Worm (Caenorhabditis elegans) whole organism, L2 larva: ENCODE measurements around the gene C27D8.3.

Source experiments
- C34F6.9 ChIP-seq: fragments of 150-350 bp; optimal IDR thresholded peaks from 2 replicates; lab custom pipeline; 2014; ENCODE audit warnings: missing biosample characterization, missing genetic modification characterization
- F13H6.1 ChIP-seq: sonication (generic microtip); optimal IDR thresholded peaks from 2 replicates; lab custom pipeline; 2016; ENCODE audit warnings: missing genetic modification characterization, missing compliant biosample characterization
- Y55F3AM.14 ChIP-seq: fragments of 200-800 bp; sonication (Bioruptor generic); optimal IDR thresholded peaks from 2 replicates; lab custom pipeline; 2018; ENCODE audit warnings: mild to moderate bottlenecking, missing genetic modification characterization, missing compliant biosample characterization
- ZK546.5 ChIP-seq: sonication (generic microtip); optimal IDR thresholded peaks from 2 replicates; lab custom pipeline; 2017; ENCODE audit warnings: missing biosample characterization, missing genetic modification characterization
- alr-1 ChIP-seq: fragments of 150-350 bp; optimal IDR thresholded peaks from 2 replicates; lab custom pipeline; 2014; ENCODE audit warnings: missing biosample characterization, missing genetic modification characterization
- blmp-1 ChIP-seq: sonication (generic microtip); optimal IDR thresholded peaks from 2 replicates; lab custom pipeline; 2017; ENCODE audit warnings: missing genetic modification characterization, mild to moderate bottlenecking, missing compliant biosample characterization, antibody characterized with exemption, moderate library complexity; ENCODE audit not compliant: insufficient read depth
- ceh-16 ChIP-seq: fragments of 150-350 bp; optimal IDR thresholded peaks from 2 replicates; lab custom pipeline; 2014; ENCODE audit warnings: missing biosample characterization, missing genetic modification characterization
- ceh-82 ChIP-seq: fragments of 150-350 bp; optimal IDR thresholded peaks from 2 replicates; lab custom pipeline; 2014; ENCODE audit warnings: missing biosample characterization, missing genetic modification characterization
- crh-2 ChIP-seq: sonication (generic microtip); optimal IDR thresholded peaks from 2 replicates; lab custom pipeline; 2017; ENCODE audit warnings: missing biosample characterization, missing genetic modification characterization
- dmd-4 ChIP-seq: sonication (generic microtip); optimal IDR thresholded peaks from 2 replicates; lab custom pipeline; 2017; ENCODE audit warnings: missing biosample characterization, missing genetic modification characterization
- elt-1 ChIP-seq: fragments of 150-350 bp; optimal IDR thresholded peaks from 2 replicates; lab custom pipeline; 2014; ENCODE audit warnings: missing biosample characterization, missing genetic modification characterization
- elt-3 ChIP-seq: sonication (generic microtip); optimal IDR thresholded peaks from 2 replicates; lab custom pipeline; 2017; ENCODE audit warnings: missing biosample characterization, missing genetic modification characterization
- fos-1 ChIP-seq: fragments of 150-350 bp; optimal IDR thresholded peaks from 2 replicates; lab custom pipeline; 2014; ENCODE audit warnings: missing biosample characterization, missing genetic modification characterization
- gmeb-1 ChIP-seq: fragments of 150-350 bp; optimal IDR thresholded peaks from 2 replicates; lab custom pipeline; 2014; ENCODE audit warnings: missing biosample characterization, missing genetic modification characterization
- lin-11 ChIP-seq: fragments of 150-350 bp; sonication (generic microtip); optimal IDR thresholded peaks from 2 replicates; lab custom pipeline; 2014; ENCODE audit warnings: missing biosample characterization, missing genetic modification characterization, inconsistent platforms, mixed read lengths
- lin-13 ChIP-seq: fragments of 150-350 bp; optimal IDR thresholded peaks from 2 replicates; lab custom pipeline; 2014; ENCODE audit warnings: missing biosample characterization, missing genetic modification reagents, missing genetic modification characterization
- lsy-2 ChIP-seq, 2 experiments: fragments of 150-350 bp in 1 of 2; sonication (generic microtip) in 1 of 2; optimal IDR thresholded peaks; 2 replicates each; lab custom pipeline; 2014 to 2017; ENCODE audit warnings: missing biosample characterization in 2 of 2, missing genetic modification characterization in 2 of 2
- mab-5 ChIP-seq: fragments of 150-350 bp; optimal IDR thresholded peaks from 2 replicates; lab custom pipeline; 2014; ENCODE audit warnings: missing biosample characterization, missing genetic modification characterization
- mbf-1 ChIP-seq: sonication (generic microtip); optimal IDR thresholded peaks from 2 replicates; lab custom pipeline; 2017; ENCODE audit warnings: missing biosample characterization, missing genetic modification characterization
- mdl-1 ChIP-seq, 2 experiments: fragments of 150-350 bp in 1 of 2; sonication (generic microtip) in 1 of 2; optimal IDR thresholded peaks; 2 replicates each; lab custom pipeline; 2017; ENCODE audit warnings: missing biosample characterization in 2 of 2, missing genetic modification characterization in 2 of 2
- nhr-10 ChIP-seq: sonication (generic microtip); optimal IDR thresholded peaks from 2 replicates; lab custom pipeline; 2017; ENCODE audit warnings: missing biosample characterization, missing genetic modification characterization
- nhr-11 ChIP-seq: fragments of 150-350 bp; optimal IDR thresholded peaks from 2 replicates; lab custom pipeline; 2014; ENCODE audit warnings: missing biosample characterization, missing genetic modification characterization
- nhr-12 ChIP-seq: fragments of 150-350 bp; optimal IDR thresholded peaks from 2 replicates; lab custom pipeline; 2014; ENCODE audit warnings: missing biosample characterization, missing genetic modification characterization
- nhr-129 ChIP-seq: fragments of 150-350 bp; optimal IDR thresholded peaks from 2 replicates; lab custom pipeline; 2014; ENCODE audit warnings: missing biosample characterization, missing genetic modification characterization
- nhr-21 ChIP-seq: fragments of 150-350 bp; optimal IDR thresholded peaks from 2 replicates; lab custom pipeline; 2014; ENCODE audit warnings: missing biosample characterization, missing genetic modification characterization
- nhr-25 ChIP-seq: fragments of 150-350 bp; sonication (generic microtip); optimal IDR thresholded peaks from 3 replicates; lab custom pipeline; 2014; ENCODE audit warnings: missing biosample characterization, missing genetic modification characterization
- nhr-6 ChIP-seq: fragments of 150-350 bp; optimal IDR thresholded peaks from 2 replicates; lab custom pipeline; 2014; ENCODE audit warnings: missing biosample characterization, missing genetic modification characterization
- sem-4 ChIP-seq: fragments of 150-350 bp; optimal IDR thresholded peaks from 2 replicates; lab custom pipeline; 2014; ENCODE audit warnings: missing biosample characterization, missing genetic modification reagents, missing genetic modification characterization
- skn-1 ChIP-seq: sonication (generic microtip); optimal IDR thresholded peaks from 2 replicates; lab custom pipeline; 2017; ENCODE audit warnings: missing biosample characterization, missing genetic modification characterization
- unc-39 ChIP-seq: fragments of 150-350 bp; optimal IDR thresholded peaks from 2 replicates; lab custom pipeline; 2014; ENCODE audit warnings: missing biosample characterization, missing genetic modification characterization
- unc-55 ChIP-seq: fragments of 150-350 bp; sonication (generic microtip); optimal IDR thresholded peaks from 3 replicates; lab custom pipeline; 2014; ENCODE audit warnings: missing biosample characterization, missing genetic modification reagents, missing genetic modification characterization
- unc-62 ChIP-seq: fragments of 150-350 bp; optimal IDR thresholded peaks from 2 replicates; lab custom pipeline; 2014; ENCODE audit warnings: missing biosample characterization, missing genetic modification reagents, missing genetic modification characterization
- zag-1 ChIP-seq: fragments of 150-350 bp; optimal IDR thresholded peaks from 2 replicates; lab custom pipeline; 2014; ENCODE audit warnings: missing biosample characterization, missing genetic modification characterization
- ztf-1 ChIP-seq: fragments of 200-800 bp; sonication (Bioruptor generic); conservative IDR thresholded peaks from 2 replicates; pipeline ENCODE4 v1.3.6; 2022; ENCODE audit warnings: missing genetic modification characterization, missing compliant biosample characterization
- ztf-11 ChIP-seq: sonication (generic microtip); optimal IDR thresholded peaks from 2 replicates; lab custom pipeline; 2017; ENCODE audit warnings: missing biosample characterization, missing genetic modification characterization

The C27D8.3 gene

ce11 chrIV:12721106-12721505 lies 9.6 kb upstream of the C27D8.3 start, which contains the start of gene T23F6.2:
TSS of gene T23F6.2 (plus strand) at chrIV:12721356.
- TF ChIP-seq elt-3 (tag; lab: Kevin White, UChicago) (no peak), nhr-21 (no peak), fos-1 (tag; lab: Kevin White, UChicago) (no peak), nhr-12 (tag; lab: Kevin White, UChicago) (no peak), mdl-1 (tag; optimal IDR thresholded peaks at IDR 0.05; lab: Kevin White, UChicago) (no peak), skn-1 (tag; lab: Kevin White, UChicago) (no peak), sem-4 (tag; lab: Kevin White, UChicago) (no peak), lsy-2 (tag; optimal IDR thresholded peaks at IDR 0.05; lab: Kevin White, UChicago) (no peak), ceh-82 (tag; lab: Kevin White, UChicago) (no peak), dmd-4 (tag; lab: Kevin White, UChicago) (no peak), lin-13 (GFP tag; lab: Kevin White, UChicago) (no peak), nhr-11 (tag; lab: Kevin White, UChicago) (no peak), alr-1 (tag; lab: Kevin White, UChicago) (no peak), crh-2 (tag; lab: Kevin White, UChicago) (no peak), ztf-11 (tag; lab: Kevin White, UChicago) (no peak), unc-55 (GFP tag; lab: Kevin White, UChicago) (no peak), ZK546.5 (tag; lab: Kevin White, UChicago) (no peak), Y55F3AM.14 (GFP tag; lab: Kevin White, UChicago) (no peak)

ce11 chrIV:12719664-12720063 lies 8.1 kb upstream of the C27D8.3 start, which contains the start of gene idpp-7:
TSS of gene idpp-7 (plus strand) at chrIV:12719964.
- TF ChIP-seq unc-39 (tag; lab: Kevin White, UChicago), result no peak
- TF ChIP-seq zag-1 (tag; lab: Kevin White, UChicago), result no peak
- no peak for TF ChIP-seq elt-1 (tag; lab: Kevin White, UChicago)
- no peak for TF ChIP-seq fos-1 (tag; lab: Kevin White, UChicago)
- TF ChIP-seq lsy-2 (tag; optimal IDR thresholded peaks at IDR 0.05; lab: Kevin White, UChicago), result no peak
- TF ChIP-seq ceh-82 (tag; lab: Kevin White, UChicago), result no peak
- TF ChIP-seq C34F6.9 (tag; lab: Kevin White, UChicago), result no peak
- TF ChIP-seq unc-62 (GFP tag; lab: Kevin White, UChicago), result no peak
- no peak for TF ChIP-seq nhr-25
- TF ChIP-seq gmeb-1, result no peak
- TF ChIP-seq blmp-1, result no peak
- no peak for TF ChIP-seq mab-5 (tag; lab: Kevin White, UChicago)
- no peak for TF ChIP-seq lin-13 (GFP tag; lab: Kevin White, UChicago)
- no peak for TF ChIP-seq elt-3 (tag; lab: Kevin White, UChicago)
- TF ChIP-seq F13H6.1 (tag; lab: Kevin White, UChicago), result no peak
- TF ChIP-seq ztf-11 (tag; lab: Kevin White, UChicago), result no peak
- TF ChIP-seq ztf-1 (GFP tag; lab: Robert Waterston, UW), result no peak
- no peak for TF ChIP-seq ceh-16 (tag; lab: Kevin White, UChicago)
- TF ChIP-seq nhr-11 (tag; lab: Kevin White, UChicago), result no peak

ce11 chrIV:12717531-12717930 lies 6.0 kb upstream of the C27D8.3 start, which contains the start of gene C27D8.1:
TSS of gene C27D8.1 (plus strand) at chrIV:12717831.
- TF ChIP-seq ztf-11 (tag; lab: Kevin White, UChicago) (no peak), nhr-12 (tag; lab: Kevin White, UChicago) (no peak), gmeb-1 (no peak), nhr-10 (tag; lab: Kevin White, UChicago) (no peak), ZK546.5 (tag; lab: Kevin White, UChicago) (no peak), ceh-16 (tag; lab: Kevin White, UChicago) (no peak), unc-39 (tag; lab: Kevin White, UChicago) (no peak), mbf-1 (tag; lab: Kevin White, UChicago) (no peak), ceh-82 (tag; lab: Kevin White, UChicago) (no peak), zag-1 (tag; lab: Kevin White, UChicago) (no peak), alr-1 (tag; lab: Kevin White, UChicago) (no peak), C34F6.9 (tag; lab: Kevin White, UChicago) (no peak), elt-1 (tag; lab: Kevin White, UChicago) (no peak), Y55F3AM.14 (GFP tag; lab: Kevin White, UChicago) (no peak), nhr-6 (tag; lab: Kevin White, UChicago) (no peak), lin-11 (no peak), ztf-1 (GFP tag; lab: Robert Waterston, UW) (no peak), nhr-129 (no peak), dmd-4 (tag; lab: Kevin White, UChicago) (no peak)
